Fruit fly (Drosophila melanogaster) whole organism, embryonic: ENCODE results near the gene pan.

Source experiments
- Atf3 ChIP-seq: fragments of 200-800 bp; sonication (Bioruptor generic); optimal IDR thresholded peaks from 3 replicates; lab custom pipeline; 2016; ENCODE audit warnings: missing biosample characterization, missing genetic modification characterization
- CG10321 ChIP-seq: fragments of 200-800 bp; sonication (Bioruptor generic); IDR thresholded peaks from 2 replicates; pipeline ENCODE4 v1.3.6; 2022; ENCODE audit warnings: missing biosample characterization, missing genetic modification characterization
- CG12155 ChIP-seq: fragments of 200-800 bp; sonication (Bioruptor generic); optimal IDR thresholded peaks from 3 replicates; lab custom pipeline; 2016; ENCODE audit warnings: missing biosample characterization, missing genetic modification characterization
- CG1529 ChIP-seq: fragments of 200-800 bp; sonication (Bioruptor generic); optimal IDR thresholded peaks from 3 replicates; lab custom pipeline; 2018; ENCODE audit warnings: missing biosample characterization, missing genetic modification characterization
- CG1603 ChIP-seq: fragments of 200-800 bp; sonication (Bioruptor generic); optimal IDR thresholded peaks from 2 replicates; lab custom pipeline; 2019; ENCODE audit warnings: missing biosample characterization, mild to moderate bottlenecking, missing genetic modification characterization, moderate library complexity
- CG16813 ChIP-seq: fragments of 200-800 bp; sonication (Bioruptor generic); IDR thresholded peaks from 3 replicates; pipeline ENCODE4 v1.3.6; 2022; ENCODE audit warnings: missing biosample characterization, missing genetic modification characterization; ENCODE audit not compliant: partially characterized antibody
- CG17361 ChIP-seq: fragments of 200-800 bp; sonication (Bioruptor generic); IDR thresholded peaks from 3 replicates; pipeline ENCODE4 v1.3.6; 2022; ENCODE audit warnings: missing biosample characterization, missing genetic modification characterization
- CG2202 ChIP-seq: fragments of 200-800 bp; sonication (Bioruptor generic); optimal IDR thresholded peaks from 2 replicates; lab custom pipeline; 2018; ENCODE audit warnings: missing biosample characterization, mild to moderate bottlenecking, missing genetic modification characterization
- CG2712 ChIP-seq: fragments of 200-800 bp; optimal IDR thresholded peaks from 3 replicates; lab custom pipeline; 2019; ENCODE audit warnings: missing biosample characterization, mild to moderate bottlenecking, missing genetic modification characterization, moderate library complexity
- CG31365 ChIP-seq: fragments of 200-800 bp; sonication (Bioruptor generic); optimal IDR thresholded peaks from 2 replicates; lab custom pipeline; 2018; ENCODE audit warnings: missing biosample characterization, mild to moderate bottlenecking, missing genetic modification characterization
- CG32767 ChIP-seq: fragments of 200-800 bp; sonication (Bioruptor generic); IDR thresholded peaks from 2 replicates; pipeline ENCODE4 v1.3.6; 2022; ENCODE audit warnings: missing biosample characterization, missing genetic modification characterization
- CG33213 ChIP-seq: fragments of 200-800 bp; sonication (Bioruptor generic); optimal IDR thresholded peaks from 3 replicates; lab custom pipeline; 2016; ENCODE audit warnings: missing biosample characterization, missing genetic modification characterization
- CG4617 ChIP-seq: fragments of 200-800 bp; sonication (Bioruptor generic); optimal IDR thresholded peaks from 3 replicates; lab custom pipeline; 2016; ENCODE audit warnings: missing biosample characterization, missing genetic modification characterization, borderline replicate concordance
- CG6175 ChIP-seq: fragments of 200-800 bp; sonication (Bioruptor generic); IDR thresholded peaks from 3 replicates; pipeline ENCODE4 v1.3.6; 2022; ENCODE audit warnings: missing biosample characterization, missing genetic modification characterization
- CG6254 ChIP-seq: fragments of 200-800 bp; sonication (Bioruptor generic); optimal IDR thresholded peaks from 3 replicates; lab custom pipeline; 2017; ENCODE audit warnings: mild to moderate bottlenecking, missing biosample characterization, missing genetic modification reagents, missing genetic modification characterization
- CG6765 ChIP-seq: fragments of 200-800 bp; sonication (Bioruptor generic); optimal IDR thresholded peaks from 3 replicates; lab custom pipeline; 2017; ENCODE audit warnings: missing biosample characterization, mild to moderate bottlenecking, missing genetic modification characterization
- CG6791 ChIP-seq: fragments of 200-800 bp; sonication (Bioruptor generic); IDR thresholded peaks from 3 replicates; pipeline ENCODE4 v1.3.6; 2022; ENCODE audit warnings: missing biosample characterization, missing genetic modification characterization; ENCODE audit not compliant: partially characterized antibody
- CG6813 ChIP-seq: fragments of 200-800 bp; sonication (Bioruptor generic); optimal IDR thresholded peaks from 2 replicates; lab custom pipeline; 2017; ENCODE audit warnings: missing biosample characterization, missing genetic modification characterization, mild to moderate bottlenecking, moderate library complexity, missing genetic modification reagents
- CG9609 ChIP-seq: fragments of 200-800 bp; sonication (Bioruptor generic); optimal IDR thresholded peaks from 3 replicates; lab custom pipeline; 2016; ENCODE audit warnings: missing biosample characterization, missing genetic modification characterization
- Ets65A ChIP-seq: fragments of 200-800 bp; sonication (Bioruptor generic); peaks from one replicate; lab custom pipeline; 2016; ENCODE audit warnings: missing biosample characterization, missing genetic modification characterization
- Fer1 ChIP-seq: fragments of 200-800 bp; sonication (Bioruptor generic); optimal IDR thresholded peaks from 2 replicates; lab custom pipeline; 2017; ENCODE audit warnings: missing biosample characterization, mild to moderate bottlenecking, missing genetic modification characterization
- H15 ChIP-seq: fragments of 200-800 bp; sonication (Bioruptor generic); IDR thresholded peaks from 3 replicates; pipeline ENCODE4 v1.3.6; 2022; ENCODE audit warnings: missing biosample characterization, missing genetic modification characterization
- HHEX ChIP-seq: fragments of 200-800 bp; sonication (Bioruptor generic); optimal IDR thresholded peaks from 3 replicates; lab custom pipeline; 2017; ENCODE audit warnings: missing biosample characterization, mild to moderate bottlenecking, missing genetic modification characterization, missing genetic modification reagents
- Lhr ChIP-seq: fragments of 200-800 bp; sonication (Bioruptor generic); optimal IDR thresholded peaks from 3 replicates; lab custom pipeline; 2017; ENCODE audit warnings: mild to moderate bottlenecking, missing biosample characterization, missing genetic modification reagents, missing genetic modification characterization
- Nf-YC ChIP-seq: fragments of 200-800 bp; optimal IDR thresholded peaks from 3 replicates; lab custom pipeline; 2019; ENCODE audit warnings: missing biosample characterization, mild to moderate bottlenecking, missing genetic modification characterization, moderate library complexity
- ab ChIP-seq: fragments of 200-800 bp; sonication (Bioruptor generic); optimal IDR thresholded peaks from 2 replicates; lab custom pipeline; 2016; ENCODE audit warnings: missing biosample characterization, missing genetic modification characterization
- aop ChIP-seq: fragments of 200-800 bp; sonication (Bioruptor generic); IDR thresholded peaks from 2 replicates; pipeline ENCODE4 v1.3.6; 2022; ENCODE audit warnings: missing biosample characterization, missing genetic modification characterization
- btn ChIP-seq: fragments of 200-800 bp; sonication (Bioruptor generic); optimal IDR thresholded peaks from 2 replicates; lab custom pipeline; 2016; ENCODE audit warnings: missing biosample characterization, missing genetic modification characterization
- caup ChIP-seq: fragments of 200-800 bp; sonication (Bioruptor generic); optimal IDR thresholded peaks from 3 replicates; lab custom pipeline; 2017; ENCODE audit warnings: missing biosample characterization, mild to moderate bottlenecking, missing genetic modification characterization, moderate library complexity; ENCODE audit not compliant: severe bottlenecking
- dan ChIP-seq: fragments of 200-800 bp; sonication (Bioruptor generic); IDR thresholded peaks from 2 replicates; pipeline ENCODE4 v1.3.6; 2022; ENCODE audit warnings: missing biosample characterization, missing genetic modification characterization
- dm ChIP-seq: fragments of 200-800 bp; sonication (Bioruptor generic); optimal IDR thresholded peaks from 3 replicates; lab custom pipeline; 2016; ENCODE audit warnings: missing biosample characterization, missing genetic modification characterization
- dmrt11E ChIP-seq: fragments of 200-800 bp; sonication (Bioruptor generic); optimal IDR thresholded peaks from 3 replicates; lab custom pipeline; 2018; ENCODE audit warnings: missing biosample characterization, mild to moderate bottlenecking, missing genetic modification characterization, moderate library complexity
- ewg ChIP-seq: fragments of 200-800 bp; sonication (Bioruptor generic); optimal IDR thresholded peaks from 3 replicates; lab custom pipeline; 2017; ENCODE audit warnings: mild to moderate bottlenecking, missing biosample characterization, missing genetic modification reagents, missing genetic modification characterization
- exex ChIP-seq: fragments of 200-800 bp; sonication (Bioruptor generic); optimal IDR thresholded peaks from 4 replicates; lab custom pipeline; 2018; ENCODE audit warnings: missing biosample characterization, mild to moderate bottlenecking, missing genetic modification characterization, moderate library complexity
- fd102C ChIP-seq: fragments of 200-800 bp; sonication (Bioruptor generic); optimal IDR thresholded peaks from 2 replicates; lab custom pipeline; 2018; ENCODE audit warnings: missing biosample characterization, mild to moderate bottlenecking, missing genetic modification characterization, moderate library complexity
- fd96Cb ChIP-seq: fragments of 200-800 bp; sonication (Bioruptor generic); optimal IDR thresholded peaks from 2 replicates; lab custom pipeline; 2018; ENCODE audit warnings: missing biosample characterization, mild to moderate bottlenecking, missing genetic modification characterization, moderate library complexity
- gem ChIP-seq: fragments of 200-800 bp; sonication (Bioruptor generic); optimal IDR thresholded peaks from 2 replicates; lab custom pipeline; 2019; ENCODE audit warnings: missing biosample characterization, mild to moderate bottlenecking, missing genetic modification characterization, moderate library complexity
- grn ChIP-seq: fragments of 200-800 bp; sonication (Bioruptor generic); optimal IDR thresholded peaks from 3 replicates; lab custom pipeline; 2017; ENCODE audit warnings: missing biosample characterization, missing genetic modification characterization
- gsb-n ChIP-seq: fragments of 200-800 bp; sonication (Bioruptor generic); optimal IDR thresholded peaks from 3 replicates; lab custom pipeline; 2018; ENCODE audit warnings: missing biosample characterization, mild to moderate bottlenecking, missing genetic modification characterization
- kay ChIP-seq: fragments of 200-800 bp; sonication (Bioruptor generic); optimal IDR thresholded peaks from 2 replicates; lab custom pipeline; 2016; ENCODE audit warnings: missing biosample characterization, missing genetic modification characterization
- mirr ChIP-seq: fragments of 200-800 bp; sonication (Bioruptor generic); optimal IDR thresholded peaks from 3 replicates; lab custom pipeline; 2018; ENCODE audit warnings: missing biosample characterization, mild to moderate bottlenecking, missing genetic modification characterization
- nom ChIP-seq: fragments of 200-800 bp; sonication (Bioruptor generic); optimal IDR thresholded peaks from 2 replicates; lab custom pipeline; 2017; ENCODE audit warnings: missing biosample characterization, missing genetic modification characterization, mild to moderate bottlenecking, moderate library complexity, missing genetic modification reagents
- otp ChIP-seq: fragments of 200-800 bp; sonication (Bioruptor generic); IDR thresholded peaks from 3 replicates; pipeline ENCODE4, ENCODE4 v1.3.6; 2022; ENCODE audit warnings: missing biosample characterization, missing genetic modification characterization
- sima ChIP-seq: fragments of 200-800 bp; sonication (Bioruptor generic); optimal IDR thresholded peaks from 2 replicates; lab custom pipeline; 2016; ENCODE audit warnings: missing biosample characterization, missing genetic modification characterization
- slou ChIP-seq: fragments of 200-800 bp; sonication (Bioruptor generic); optimal IDR thresholded peaks from 3 replicates; lab custom pipeline; 2016; ENCODE audit warnings: missing biosample characterization, missing genetic modification characterization
- stc ChIP-seq: fragments of 200-800 bp; sonication (Bioruptor generic); IDR thresholded peaks from 2 replicates; pipeline ENCODE4 v1.3.6; 2022; ENCODE audit warnings: missing biosample characterization, missing genetic modification characterization
- tgo ChIP-seq: fragments of 200-800 bp; sonication (Bioruptor generic); IDR thresholded peaks from 3 replicates; pipeline ENCODE4 v1.3.6; 2022; ENCODE audit warnings: missing biosample characterization, missing genetic modification characterization
- unc-4 ChIP-seq: fragments of 200-800 bp; sonication (Bioruptor generic); IDR thresholded peaks from 2 replicates; pipeline ENCODE4 v1.3.6; 2022; ENCODE audit warnings: missing biosample characterization, missing genetic modification characterization; ENCODE audit not compliant: partially characterized antibody
- wdn ChIP-seq: fragments of 200-800 bp; sonication (Bioruptor generic); IDR thresholded peaks from 2 replicates; pipeline ENCODE4 v1.3.6; 2022; ENCODE audit warnings: missing biosample characterization, missing genetic modification characterization

pan gene

dm6 chr4:56242-57159 is 12.6 kb upstream of the pan start, which contains the start of gene ci (continued):
- TF ChIP-seq Ets65A (GFP tag; lab: Kevin White, UChicago) (no peak), gem (no peak), CG9609 (GFP tag; lab: Kevin White, UChicago) (no peak), CG32767 (GFP tag; lab: Robert Waterston, UW) (peak; percentile 63; the same call in 1 of the 2 replicates), tgo (GFP tag; lab: Robert Waterston, UW) (no peak), CG6791 (GFP tag; lab: Robert Waterston, UW) (no peak; the same call in 2 of the 3 replicates), unc-4 (GFP tag; lab: Robert Waterston, UW) (no peak), Fer1 (GFP tag; lab: Kevin White, UChicago) (no peak), CG2712 (tag; lab: Kevin White, UChicago) (peak; percentile 16), CG10321 (no peak), ab (no peak), kay (GFP tag; lab: Kevin White, UChicago) (no peak), stc (no peak), slou (GFP tag; lab: Kevin White, UChicago) (no peak), ewg (GFP tag; lab: Kevin White, UChicago) (no peak), gsb-n (tag; lab: Kevin White, UChicago) (peak; percentile 24), CG31365 (tag; lab: Kevin White, UChicago) (no peak), nom (peak; percentile 64), CG2202 (tag; lab: Kevin White, UChicago) (peak; percentile 13), mirr (GFP tag; lab: Kevin White, UChicago) (peak; percentile 98), grn (GFP tag; lab: Kevin White, UChicago) (peak; percentile 51), CG17361 (GFP tag; lab: Robert Waterston, UW) (peak; percentile 9; the same call in 1 of the 3 replicates), wdn (no peak), CG4617 (no peak), sima (GFP tag; lab: Kevin White, UChicago) (no peak), CG16813 (GFP tag; lab: Robert Waterston, UW) (no peak), CG6813 (GFP tag; lab: Kevin White, UChicago) (no peak), aop (GFP tag; lab: Robert Waterston, UW) (no peak), dm (no peak), otp (GFP tag; lab: Robert Waterston, UW) (no peak), Lhr (GFP tag; lab: Kevin White, UChicago) (no peak), Atf3 (GFP tag; lab: Kevin White, UChicago) (no peak), Nf-YC (tag; lab: Kevin White, UChicago) (peak; percentile 65), fd96Cb (no peak), dan (GFP tag; lab: Robert Waterston, UW) (no peak), CG33213 (GFP tag; lab: Kevin White, UChicago) (peak; percentile 4), CG6175 (GFP tag; lab: Robert Waterston, UW) (no peak), CG1529 (GFP tag; lab: Kevin White, UChicago) (no peak), caup (GFP tag; lab: Kevin White, UChicago) (peak; percentile 40), CG12155 (no peak), fd102C (GFP tag; lab: Kevin White, UChicago) (no peak), CG1603 (tag; lab: Kevin White, UChicago) (peak; percentile 66), btn (no peak), HHEX (GFP tag; lab: Kevin White, UChicago) (no peak), exex (tag; lab: Kevin White, UChicago) (no peak), CG6765 (GFP tag; lab: Kevin White, UChicago) (peak; percentile 37), H15 (GFP tag; lab: Robert Waterston, UW) (no peak), CG6254 (GFP tag; lab: Kevin White, UChicago) (no peak), dmrt11E (tag; lab: Kevin White, UChicago) (peak; percentile 14)
